Worm (Caenorhabditis elegans): Measurements from ENCODE around the gene ZK370.4.

DNA sequence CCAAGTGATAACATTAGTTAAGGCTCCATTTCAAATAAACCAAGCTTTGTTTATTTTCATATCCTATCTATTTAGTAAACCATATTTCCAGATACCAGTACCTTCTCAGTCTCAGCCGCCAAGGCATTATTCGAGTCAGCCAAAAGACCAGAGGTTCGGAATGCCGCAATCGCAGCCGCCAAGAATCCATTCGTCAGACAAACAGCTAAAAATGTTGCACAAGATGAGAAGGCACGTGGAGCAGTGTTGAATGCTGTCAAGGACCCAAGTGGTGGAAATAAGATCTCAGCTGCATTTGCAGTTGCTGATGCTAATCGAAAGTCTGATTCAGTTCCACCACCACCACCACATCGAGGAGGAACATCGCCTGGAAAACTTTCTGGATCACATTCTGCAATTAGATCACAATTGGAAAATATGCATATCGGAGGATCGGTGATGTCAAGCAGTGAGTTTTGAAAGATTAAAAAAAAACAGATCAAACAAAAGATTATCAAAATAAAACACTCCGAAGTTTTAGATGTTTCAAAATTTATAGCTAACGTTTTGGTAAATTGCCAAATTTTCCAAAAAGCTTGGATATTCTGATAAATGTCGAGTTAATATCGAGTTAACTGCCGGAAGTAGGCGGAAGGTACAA is 33.8 kb downstream of the ZK370.4 start:
- TF ChIP-seq ama-1 (optimal IDR thresholded peaks at IDR 0.05) (no peak), flt-1 (GFP tag; IDR thresholded peaks at IDR 0.05) (no peak), aly-1 (tag; optimal IDR thresholded peaks at IDR 0.05) (no peak), pes-1 (GFP tag; IDR thresholded peaks at IDR 0.05) (no peak), scrt-1 (GFP tag; IDR thresholded peaks at IDR 0.05) (no peak), tra-4 (tag; optimal IDR thresholded peaks at IDR 0.05) (no peak), hmg-4 (GFP tag; optimal IDR thresholded peaks at IDR 0.05) (no peak), hnd-1 (tag; optimal IDR thresholded peaks at IDR 0.05) (no peak), ets-7 (tag; optimal IDR thresholded peaks at IDR 0.05) (no peak), ceh-13 (GFP tag; optimal IDR thresholded peaks at IDR 0.05) (no peak)
